Worm (Caenorhabditis elegans): ENCODE results near the gene srsx-2.
"Not testable (repeated sequence)": the region's sequence is repeated elsewhere in the genome, so short reads cannot be mapped to it uniquely, and the experiment has no call there.

DNA sequence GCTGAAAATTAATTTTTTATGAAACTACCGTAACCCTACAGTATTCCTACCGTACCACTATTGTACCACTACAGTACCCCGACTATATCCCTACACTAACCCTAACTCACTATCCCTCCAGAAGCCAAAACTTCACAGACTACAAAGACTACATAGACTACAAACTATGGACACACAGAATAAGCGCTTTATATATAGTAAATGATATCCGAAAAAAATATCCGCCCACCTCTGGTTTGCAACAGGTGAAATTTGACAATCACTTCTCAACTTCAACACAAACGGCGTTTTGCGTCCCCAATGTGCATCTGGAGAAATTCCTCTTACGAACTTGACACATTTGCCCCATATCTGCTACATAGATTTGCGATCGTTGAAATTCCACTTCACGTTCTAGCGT lies 28.3 kb downstream of the srsx-2 start, which contains the start of gene srh-132:
- not testable (repeated sequence) for TF ChIP-seq med-1 (GFP tag; optimal IDR thresholded peaks at IDR 0.05; ENCODE audit: insufficient read depth); ztf-29 (GFP tag; IDR thresholded peaks at IDR 0.05); T22C8.4 (GFP tag; IDR thresholded peaks at IDR 0.05)
